Fruit fly (Drosophila melanogaster): Measurements from ENCODE around the gene CG44325.
A peak's percentile ranks its signal among the peaks of the same experiment; 100 is the strongest.

CG44325 gene

dm6 chrX:9122492-9122891 is 44.2 kb upstream of the CG44325 start:
- TF ChIP-seq tai (GFP tag; optimal IDR thresholded peaks at IDR 0.05): no peak
- no peak for TF ChIP-seq h (GFP tag; optimal IDR thresholded peaks at IDR 0.05)
- no peak for TF ChIP-seq HLH106 (tag; optimal IDR thresholded peaks at IDR 0.05)
- no peak for TF ChIP-seq ey (GFP tag; optimal IDR thresholded peaks at IDR 0.05)
- TF ChIP-seq Dfd (GFP tag; optimal IDR thresholded peaks at IDR 0.05): no peak
- no peak for TF ChIP-seq fru (GFP tag; optimal IDR thresholded peaks at IDR 0.05)
- TF ChIP-seq CG32264 (GFP tag; optimal IDR thresholded peaks at IDR 0.05): no peak

dm6 chrX:9120828-9121754 is 42.8 kb upstream of the CG44325 start:
- peak; percentile 30 for TF ChIP-seq rgr (GFP tag; optimal IDR thresholded peaks at IDR 0.05)
- no peak for TF ChIP-seq Dfd (GFP tag; optimal IDR thresholded peaks at IDR 0.05)
- no peak for TF ChIP-seq CrebA (GFP tag; optimal IDR thresholded peaks at IDR 0.05; ENCODE audit: borderline replicate concordance)
- TF ChIP-seq OdsH (GFP tag; optimal IDR thresholded peaks at IDR 0.05): peak; percentile 2
- peak; percentile 21 for TF ChIP-seq h (GFP tag; optimal IDR thresholded peaks at IDR 0.05)
- TF ChIP-seq jim (GFP tag; optimal IDR thresholded peaks at IDR 0.05): no peak
- TF ChIP-seq ey (GFP tag; optimal IDR thresholded peaks at IDR 0.05): peak; percentile 30
- TF ChIP-seq Hr78 (GFP tag; optimal IDR thresholded peaks at IDR 0.05): no peak
- TF ChIP-seq CG9705 (GFP tag; optimal IDR thresholded peaks at IDR 0.05): no peak
- peak; percentile 17 for TF ChIP-seq woc (GFP tag; optimal IDR thresholded peaks at IDR 0.05)
- TF ChIP-seq psq (GFP tag; optimal IDR thresholded peaks at IDR 0.05): no peak
- no peak for TF ChIP-seq Hr83 (GFP tag; optimal IDR thresholded peaks at IDR 0.05; ENCODE audit: poor library complexity, severe bottlenecking)
- TF ChIP-seq sage (GFP tag; optimal IDR thresholded peaks at IDR 0.05): no peak
- TF ChIP-seq Jra (GFP tag; optimal IDR thresholded peaks at IDR 0.05): no peak
- TF ChIP-seq pan (optimal IDR thresholded peaks at IDR 0.05): no peak
- TF ChIP-seq usp (GFP tag; optimal IDR thresholded peaks at IDR 0.05): no peak
- no peak for TF ChIP-seq Rel (GFP tag; optimal IDR thresholded peaks at IDR 0.05)
- no peak for TF ChIP-seq Rel (tag; optimal IDR thresholded peaks at IDR 0.05)
- no peak for TF ChIP-seq CG32264 (GFP tag; optimal IDR thresholded peaks at IDR 0.05)
- TF ChIP-seq Abd-B (GFP tag; optimal IDR thresholded peaks at IDR 0.05): no peak
- TF ChIP-seq Dif (GFP tag; optimal IDR thresholded peaks at IDR 0.05; ENCODE audit: partially characterized antibody): no peak
- no peak for TF ChIP-seq tai (GFP tag; optimal IDR thresholded peaks at IDR 0.05)
- no peak for TF ChIP-seq dsf (GFP tag; optimal IDR thresholded peaks at IDR 0.05; ENCODE audit: borderline replicate concordance)
- TF ChIP-seq Mio (GFP tag; optimal IDR thresholded peaks at IDR 0.05): no peak
- TF ChIP-seq brk (GFP tag; optimal IDR thresholded peaks at IDR 0.05): no peak
- no peak for TF ChIP-seq lola (GFP tag; optimal IDR thresholded peaks at IDR 0.05)
- TF ChIP-seq Vsx2 (GFP tag; optimal IDR thresholded peaks at IDR 0.05; ENCODE audit: partially characterized antibody): no peak
- TF ChIP-seq Hnf4 (GFP tag; optimal IDR thresholded peaks at IDR 0.05): no peak
- TF ChIP-seq Myc (optimal IDR thresholded peaks at IDR 0.05): no peak
- TF ChIP-seq GATAd (GFP tag; optimal IDR thresholded peaks at IDR 0.05): no peak
- no peak for TF ChIP-seq sv (GFP tag; optimal IDR thresholded peaks at IDR 0.05)
- no peak for TF ChIP-seq N (GFP tag; optimal IDR thresholded peaks at IDR 0.05)
- TF ChIP-seq dl (GFP tag; optimal IDR thresholded peaks at IDR 0.05; ENCODE audit: insufficient read depth in 1 of 2, partially characterized antibody in 2 of 2): no peak
- TF ChIP-seq br (GFP tag; optimal IDR thresholded peaks at IDR 0.05): no peak
- TF ChIP-seq fru (GFP tag; optimal IDR thresholded peaks at IDR 0.05): peak; percentile 49
- peak in 1 of 2 experiments; percentile 45 for TF ChIP-seq foxo (GFP tag; optimal IDR thresholded peaks at IDR 0.05)
- peak; percentile 26 for TF ChIP-seq HLH106 (tag; optimal IDR thresholded peaks at IDR 0.05)
- TF ChIP-seq dmrt93B (GFP tag; optimal IDR thresholded peaks at IDR 0.05): peak; percentile 7
- TF ChIP-seq Sp1 (GFP tag; optimal IDR thresholded peaks at IDR 0.05): no peak
